Worm (Caenorhabditis elegans): ENCODE data around the gene rpl-23.

rpl-23 gene

DNA sequence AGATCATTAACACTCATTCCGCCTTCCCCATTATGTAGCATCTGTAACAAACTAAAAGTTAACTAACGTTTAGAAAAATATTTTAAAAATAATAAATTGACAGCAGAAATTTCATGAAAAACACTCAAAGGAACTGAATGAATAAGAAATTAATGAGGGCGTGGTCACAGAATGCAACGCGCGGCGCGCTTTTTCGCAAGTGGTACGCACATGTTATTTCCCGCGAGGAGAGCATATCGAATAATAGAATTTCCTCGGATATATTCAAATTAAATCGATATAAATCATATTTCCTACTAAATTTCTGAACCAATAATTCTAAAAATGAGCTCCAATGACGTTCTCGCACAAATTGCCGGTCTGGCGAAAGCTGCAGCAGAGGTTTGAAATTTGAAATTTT lies 13.2 kb downstream of the rpl-23 start, which contains the start of the genes abi-1 and arle-14 (continued):
- TF ChIP-seq ztf-6 (GFP tag; IDR thresholded peaks at IDR 0.05) (no peak), ztf-25 (GFP tag; IDR thresholded peaks at IDR 0.05) (no peak), unc-62 (GFP tag; optimal IDR thresholded peaks at IDR 0.05) (no peak), aptf-2 (GFP tag; conservative IDR thresholded peaks at IDR 0.05) (no peak), nfya-1 (tag; optimal IDR thresholded peaks at IDR 0.05; ENCODE audit: borderline replicate concordance, insufficient read depth) (no peak), F57A8.1 (GFP tag; optimal IDR thresholded peaks at IDR 0.05) (no peak)

DNA sequence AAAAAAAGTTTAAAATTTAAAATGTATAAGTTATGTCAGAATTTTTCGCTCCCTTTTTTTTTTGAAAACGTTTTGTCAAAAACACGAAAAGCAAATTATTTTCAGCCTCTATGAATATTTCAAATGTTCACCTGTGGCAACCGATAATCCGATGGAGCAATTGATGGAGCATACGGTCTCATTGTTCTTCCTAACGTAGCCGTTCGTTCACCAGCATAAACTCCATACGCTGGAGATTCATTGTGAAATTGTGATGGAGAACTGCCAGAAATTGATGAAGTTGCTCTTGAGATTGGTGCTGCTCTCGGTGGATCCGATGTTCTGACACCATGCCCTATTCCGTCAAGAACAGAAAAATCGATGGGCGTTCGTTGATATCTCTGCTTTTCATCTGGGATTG lies 14.1 kb downstream of the rpl-23 start:
- TF ChIP-seq ets-4 (GFP tag; optimal IDR thresholded peaks at IDR 0.05) = no peak
- TF ChIP-seq B0261.1 (tag; optimal IDR thresholded peaks at IDR 0.05) = no peak
- no peak for TF ChIP-seq F49E8.2 (tag; optimal IDR thresholded peaks at IDR 0.05; ENCODE audit: insufficient read depth)
- TF ChIP-seq sdz-38 (tag; optimal IDR thresholded peaks at IDR 0.05) = no peak
- no peak for TF ChIP-seq nhr-120 (GFP tag; IDR thresholded peaks at IDR 0.05)
- TF ChIP-seq bed-2 (GFP tag; IDR thresholded peaks at IDR 0.05) = no peak
- TF ChIP-seq die-1 (tag; optimal IDR thresholded peaks at IDR 0.05) = no peak
- no peak for TF ChIP-seq F57A8.1 (GFP tag; optimal IDR thresholded peaks at IDR 0.05)
- no peak for TF ChIP-seq Y67H2A.10 (GFP tag; conservative IDR thresholded peaks at IDR 0.05)
- no peak for TF ChIP-seq hmg-20 (GFP tag; IDR thresholded peaks at IDR 0.05)
- TF ChIP-seq Y53F4B.3 (GFP tag; IDR thresholded peaks at IDR 0.05) = no peak

DNA sequence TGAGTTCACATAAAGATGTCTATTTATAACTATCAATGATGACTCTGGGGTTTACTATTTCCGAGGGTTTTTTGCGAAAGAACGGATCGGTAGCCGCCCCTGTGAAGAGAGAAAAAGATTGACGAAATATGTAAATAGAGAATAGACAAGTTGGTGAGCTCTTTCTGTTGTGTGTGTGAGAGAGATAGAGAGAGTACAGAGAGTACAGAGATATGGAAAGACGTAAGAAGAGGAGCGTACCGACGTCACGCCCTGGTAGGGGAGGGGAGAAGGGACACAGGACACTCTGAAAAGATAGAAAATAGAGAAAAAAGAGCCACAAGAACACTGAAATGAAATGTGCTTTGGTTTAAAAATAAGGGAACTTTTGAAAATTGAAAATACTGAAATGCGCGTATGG lies 17.7 kb downstream of the rpl-23 start:
- TF ChIP-seq sdz-38 (tag; optimal IDR thresholded peaks at IDR 0.05) (no peak), ZK185.1 (tag; optimal IDR thresholded peaks at IDR 0.05; ENCODE audit: poor library complexity, severe bottlenecking) (peak; percentile 6), hsf-1 (GFP tag; IDR thresholded peaks at IDR 0.05) (no peak), attf-5 (GFP tag; optimal IDR thresholded peaks at IDR 0.05) (peak; percentile 5), attf-3 (GFP tag; conservative IDR thresholded peaks at IDR 0.05) (0 out of 2 replicates have a peak, but pooled peaks have one; percentile 13), hmg-1.2 (GFP tag; IDR thresholded peaks at IDR 0.05) (peak; percentile 44; the same call in 1 of the 2 replicates), nhr-80 (tag; optimal IDR thresholded peaks at IDR 0.05) (peak; percentile 40), K12H6.12 (tag; optimal IDR thresholded peaks at IDR 0.05) (peak; percentile 47), cebp-1 (GFP tag; IDR thresholded peaks at IDR 0.05) (no peak), cebp-1 (tag; optimal IDR thresholded peaks at IDR 0.05) (peak; percentile 67)

DNA sequence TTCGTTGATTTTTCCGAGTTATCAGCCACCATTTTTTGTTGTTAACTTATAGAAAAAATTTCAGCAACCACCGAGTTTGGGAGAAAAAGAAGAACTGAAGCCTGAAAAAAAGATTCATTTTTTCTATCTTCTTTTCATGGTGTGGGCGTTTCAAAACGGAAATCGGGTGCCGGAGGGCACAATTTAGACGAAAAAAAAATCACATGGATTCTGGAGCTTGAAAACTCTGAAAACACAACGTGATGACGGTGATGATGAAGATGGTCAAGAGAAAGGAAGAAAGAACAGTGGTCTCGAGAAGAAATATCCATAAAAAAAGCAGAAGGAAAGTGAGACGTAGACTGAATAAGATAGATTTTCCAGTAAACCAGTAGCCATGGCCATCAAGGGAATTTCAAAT lies 21.9 kb downstream of the rpl-23 start, which contains the start of gene rcan-1:
rcan-1 (minus strand) TSS at position 101 of the 400 bp plus-strand sequence.
- TF ChIP-seq Y79H2A.3 (GFP tag; conservative IDR thresholded peaks at IDR 0.05) = no peak

DNA sequence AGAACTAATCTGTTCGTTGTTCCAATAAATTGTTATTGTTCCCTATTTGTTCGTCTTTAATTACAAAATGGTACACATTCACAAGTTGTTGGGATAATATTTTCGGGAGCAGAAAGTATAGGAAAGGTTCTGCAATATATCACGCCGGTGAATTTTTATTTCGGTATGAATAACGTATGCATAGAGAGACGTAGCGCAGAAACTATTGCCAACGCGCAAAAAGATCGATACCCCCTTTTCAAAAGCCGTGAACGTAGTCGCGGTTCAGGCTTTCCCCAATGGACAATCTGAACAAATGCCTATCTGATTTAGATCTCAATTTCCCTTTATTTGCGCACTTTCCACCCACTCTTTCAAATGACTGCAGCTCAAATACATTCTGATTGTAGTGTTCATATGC lies 25.8 kb downstream of the rpl-23 start, which contains the start of gene pst-2:
pst-2 (plus strand) TSS at position 293 of the 400 bp plus-strand sequence.
- TF ChIP-seq F33H1.4 (GFP tag; IDR thresholded peaks at IDR 0.05) = peak; percentile 22; the same call in 1 of the 2 replicates
- TF ChIP-seq F49E8.2 (tag; optimal IDR thresholded peaks at IDR 0.05; ENCODE audit: insufficient read depth) = peak; percentile 90
- TF ChIP-seq C06A6.2 (GFP tag; conservative IDR thresholded peaks at IDR 0.05) = no peak
- peak; percentile 66; the same call in 1 of the 2 replicates for TF ChIP-seq madf-6 (GFP tag; IDR thresholded peaks at IDR 0.05)
- no peak for TF ChIP-seq attf-5 (GFP tag; optimal IDR thresholded peaks at IDR 0.05)
- TF ChIP-seq tlf-1 (GFP tag; optimal IDR thresholded peaks at IDR 0.05) = peak; percentile 27
- TF ChIP-seq him-1 (tag; optimal IDR thresholded peaks at IDR 0.05) = peak; percentile 47
- peak; percentile 1 for TF ChIP-seq unc-130 (GFP tag; optimal IDR thresholded peaks at IDR 0.05)
- no peak for TF ChIP-seq F55B11.4 (tag; optimal IDR thresholded peaks at IDR 0.05; ENCODE audit: borderline replicate concordance, insufficient read depth)
- peak; percentile 49 for TF ChIP-seq lin-54 (GFP tag; optimal IDR thresholded peaks at IDR 0.05)
- TF ChIP-seq hmg-1.2 (GFP tag; IDR thresholded peaks at IDR 0.05) = 0 out of 2 replicates have a peak, but pooled peaks have one; percentile 6
- no peak for TF ChIP-seq tbx-9 (tag; optimal IDR thresholded peaks at IDR 0.05; ENCODE audit: borderline replicate concordance)
- no peak for TF ChIP-seq B0019.2 (GFP tag; conservative IDR thresholded peaks at IDR 0.05)
- peak; percentile 13 for TF ChIP-seq chd-7 (tag; optimal IDR thresholded peaks at IDR 0.05)
- TF ChIP-seq Y95B8A.8 (GFP tag; IDR thresholded peaks at IDR 0.05) = 0 out of 2 replicates have a peak, but pooled peaks have one; percentile 6
- peak; percentile 12; the same call in 1 of the 2 replicates for TF ChIP-seq ztf-25 (GFP tag; IDR thresholded peaks at IDR 0.05)
- TF ChIP-seq attf-3 (GFP tag; conservative IDR thresholded peaks at IDR 0.05) = no peak
- TF ChIP-seq ceh-58 (GFP tag; IDR thresholded peaks at IDR 0.05) = peak; percentile 67; the same call in 1 of the 2 replicates
- no peak for TF ChIP-seq cebp-1 (GFP tag; IDR thresholded peaks at IDR 0.05)
- no peak for TF ChIP-seq cebp-1 (tag; optimal IDR thresholded peaks at IDR 0.05)
- no peak for TF ChIP-seq pha-4 (tag; optimal IDR thresholded peaks at IDR 0.05)
- peak; percentile 72; the same call in 1 of the 2 replicates for TF ChIP-seq Y53G8AR.9 (GFP tag; conservative IDR thresholded peaks at IDR 0.05)
